Worm (Caenorhabditis elegans) whole organism, L3 larva: ENCODE measurements around the gene T07F8.4.

Experiments
- R02D3.7 ChIP-seq: fragments of 150-350 bp; optimal IDR thresholded peaks from 2 replicates; lab custom pipeline; 2014; ENCODE audit warnings: missing biosample characterization, missing genetic modification characterization
- ZK546.5 ChIP-seq: sonication (generic microtip); optimal IDR thresholded peaks from 2 replicates; lab custom pipeline; 2017; ENCODE audit warnings: missing biosample characterization, missing genetic modification characterization
- aly-2 ChIP-seq: fragments of 150-350 bp; optimal IDR thresholded peaks from 2 replicates; lab custom pipeline; 2014; ENCODE audit warnings: missing biosample characterization, missing genetic modification characterization
- ama-1 ChIP-seq: fragments of 150-350 bp; optimal IDR thresholded peaks from 2 replicates; lab custom pipeline; 2018
- ceh-16 ChIP-seq: sonication (generic microtip); optimal IDR thresholded peaks from 2 replicates; lab custom pipeline; 2017; ENCODE audit warnings: missing biosample characterization, missing genetic modification characterization
- ceh-28 ChIP-seq: fragments of 150-350 bp; optimal IDR thresholded peaks from 2 replicates; lab custom pipeline; 2014; ENCODE audit warnings: missing biosample characterization, missing genetic modification reagents, missing genetic modification characterization
- ceh-82 ChIP-seq: fragments of 150-350 bp; optimal IDR thresholded peaks from 2 replicates; lab custom pipeline; 2014; ENCODE audit warnings: missing biosample characterization, missing genetic modification characterization
- ceh-9 ChIP-seq: sonication (generic microtip); optimal IDR thresholded peaks from 2 replicates; lab custom pipeline; 2018; ENCODE audit warnings: missing biosample characterization, missing genetic modification characterization
- daf-12 ChIP-seq: fragments of 150-350 bp; optimal IDR thresholded peaks from 2 replicates; lab custom pipeline; 2014; ENCODE audit warnings: missing biosample characterization, missing genetic modification reagents, missing genetic modification characterization
- egl-27 ChIP-seq: sonication (generic microtip); optimal IDR thresholded peaks from 4 replicates; lab custom pipeline; 2017; ENCODE audit warnings: missing biosample characterization, missing genetic modification reagents, missing genetic modification characterization
- elt-1 ChIP-seq: fragments of 150-350 bp; optimal IDR thresholded peaks from 2 replicates; lab custom pipeline; 2014; ENCODE audit warnings: missing biosample characterization, missing genetic modification characterization
- elt-2 ChIP-seq: sonication (generic microtip); optimal IDR thresholded peaks from 2 replicates; lab custom pipeline; 2016; ENCODE audit warnings: missing genetic modification reagents, mild to moderate bottlenecking, missing genetic modification characterization, missing compliant biosample characterization
- elt-3 ChIP-seq, 3 experiments: fragments of 150-350 bp in 1 of 3; sonication (generic microtip) in 2 of 3; optimal IDR thresholded peaks; 2 replicates in 2 of 3; 4 replicates in 1 of 3; lab custom pipeline; 2014 to 2017; ENCODE audit warnings: missing biosample characterization in 3 of 3, missing genetic modification characterization in 3 of 3
- eor-1 ChIP-seq, 2 experiments: fragments of 150-350 bp; optimal IDR thresholded peaks; 2 replicates each; lab custom pipeline; 2014 to 2018; ENCODE audit warnings: missing biosample characterization in 2 of 2, missing genetic modification characterization in 2 of 2
- fkh-10 ChIP-seq: sonication (generic microtip); optimal IDR thresholded peaks from 2 replicates; lab custom pipeline; 2017; ENCODE audit warnings: missing biosample characterization, missing genetic modification reagents, missing genetic modification characterization
- fkh-2 ChIP-seq: fragments of 150-350 bp; optimal IDR thresholded peaks from 2 replicates; lab custom pipeline; 2014; ENCODE audit warnings: missing biosample characterization, missing genetic modification reagents, missing genetic modification characterization
- fos-1 ChIP-seq: fragments of 150-350 bp; optimal IDR thresholded peaks from 2 replicates; lab custom pipeline; 2014; ENCODE audit warnings: missing biosample characterization, missing genetic modification characterization
- hmg-11 ChIP-seq: sonication (generic microtip); optimal IDR thresholded peaks from 2 replicates; lab custom pipeline; 2016; ENCODE audit warnings: missing genetic modification characterization, missing compliant biosample characterization
- lin-15B ChIP-seq: fragments of 150-350 bp; optimal IDR thresholded peaks from 2 replicates; lab custom pipeline; 2014; ENCODE audit warnings: missing biosample characterization, missing genetic modification characterization
- lin-39 ChIP-seq: fragments of 150-350 bp; optimal IDR thresholded peaks from 2 replicates; lab custom pipeline; 2018; ENCODE audit warnings: missing biosample characterization, missing genetic modification reagents, missing genetic modification characterization
- lsy-12 ChIP-seq: sonication (generic microtip); optimal IDR thresholded peaks from 2 replicates; lab custom pipeline; 2016; ENCODE audit warnings: mild to moderate bottlenecking, missing genetic modification characterization, missing compliant biosample characterization
- mdl-1 ChIP-seq: fragments of 150-350 bp; optimal IDR thresholded peaks from 2 replicates; lab custom pipeline; 2014; ENCODE audit warnings: missing biosample characterization, missing genetic modification characterization
- mml-1 ChIP-seq: fragments of 150-350 bp; sonication (generic microtip); optimal IDR thresholded peaks from 3 replicates; lab custom pipeline; 2014; ENCODE audit warnings: missing biosample characterization, missing genetic modification characterization
- nfya-1 ChIP-seq: sonication (generic microtip); optimal IDR thresholded peaks from 2 replicates; lab custom pipeline; 2017; ENCODE audit warnings: missing genetic modification characterization, mild to moderate bottlenecking, missing compliant biosample characterization, antibody characterized with exemption, moderate library complexity; ENCODE audit not compliant: insufficient read depth
- nhr-23 ChIP-seq: fragments of 150-350 bp; optimal IDR thresholded peaks from 2 replicates; lab custom pipeline; 2014; ENCODE audit warnings: missing biosample characterization, missing genetic modification reagents, missing genetic modification characterization
- nhr-237 ChIP-seq: fragments of 150-350 bp; optimal IDR thresholded peaks from 2 replicates; lab custom pipeline; 2014; ENCODE audit warnings: missing biosample characterization, missing genetic modification characterization
- nhr-25 ChIP-seq: sonication (generic microtip); optimal IDR thresholded peaks from 2 replicates; lab custom pipeline; 2017; ENCODE audit warnings: missing biosample characterization, missing genetic modification characterization
- nhr-28 ChIP-seq: fragments of 150-350 bp; optimal IDR thresholded peaks from 2 replicates; lab custom pipeline; 2014; ENCODE audit warnings: missing biosample characterization, missing genetic modification characterization
- nhr-43 ChIP-seq: sonication (generic microtip); optimal IDR thresholded peaks from 2 replicates; lab custom pipeline; 2016; ENCODE audit warnings: mild to moderate bottlenecking, missing genetic modification characterization, missing compliant biosample characterization; ENCODE audit not compliant: poor library complexity, severe bottlenecking
- nhr-76 ChIP-seq: fragments of 150-350 bp; sonication (generic microtip); optimal IDR thresholded peaks from 5 replicates; lab custom pipeline; 2014; ENCODE audit warnings: missing biosample characterization, missing genetic modification characterization
- nhr-77 ChIP-seq: fragments of 150-350 bp; optimal IDR thresholded peaks from 2 replicates; lab custom pipeline; 2014; ENCODE audit warnings: missing biosample characterization, missing genetic modification characterization
- pha-4 ChIP-seq: fragments of 150-350 bp; optimal IDR thresholded peaks from 2 replicates; lab custom pipeline; 2014; ENCODE audit warnings: missing biosample characterization, missing genetic modification reagents, missing genetic modification characterization
- pqm-1 ChIP-seq: fragments of 150-350 bp; optimal IDR thresholded peaks from 2 replicates; lab custom pipeline; 2017; ENCODE audit warnings: missing biosample characterization, missing genetic modification characterization, inconsistent platforms
- sea-2 ChIP-seq: fragments of 150-350 bp; sonication (generic microtip); optimal IDR thresholded peaks from 4 replicates; lab custom pipeline; 2014; ENCODE audit warnings: missing biosample characterization, missing genetic modification reagents, missing genetic modification characterization
- snpc-4 ChIP-seq: fragments of 150-350 bp; optimal IDR thresholded peaks from 2 replicates; lab custom pipeline; 2014; ENCODE audit warnings: missing biosample characterization, missing genetic modification characterization
- tbx-2 ChIP-seq: sonication (generic microtip); optimal IDR thresholded peaks from 2 replicates; lab custom pipeline; 2016; ENCODE audit warnings: mild to moderate bottlenecking, missing genetic modification characterization, missing compliant biosample characterization
- unc-39 ChIP-seq: sonication (generic microtip); optimal IDR thresholded peaks from 4 replicates; lab custom pipeline; 2017; ENCODE audit warnings: missing biosample characterization, missing genetic modification characterization
- unc-62 ChIP-seq: fragments of 150-350 bp; sonication (generic microtip); optimal IDR thresholded peaks from 4 replicates; lab custom pipeline; 2014; ENCODE audit warnings: missing biosample characterization, missing genetic modification reagents, missing genetic modification characterization
- ztf-4 ChIP-seq: fragments of 150-350 bp; optimal IDR thresholded peaks from 2 replicates; lab custom pipeline; 2014; ENCODE audit warnings: missing biosample characterization, missing genetic modification characterization

The T07F8.4 gene

DNA sequence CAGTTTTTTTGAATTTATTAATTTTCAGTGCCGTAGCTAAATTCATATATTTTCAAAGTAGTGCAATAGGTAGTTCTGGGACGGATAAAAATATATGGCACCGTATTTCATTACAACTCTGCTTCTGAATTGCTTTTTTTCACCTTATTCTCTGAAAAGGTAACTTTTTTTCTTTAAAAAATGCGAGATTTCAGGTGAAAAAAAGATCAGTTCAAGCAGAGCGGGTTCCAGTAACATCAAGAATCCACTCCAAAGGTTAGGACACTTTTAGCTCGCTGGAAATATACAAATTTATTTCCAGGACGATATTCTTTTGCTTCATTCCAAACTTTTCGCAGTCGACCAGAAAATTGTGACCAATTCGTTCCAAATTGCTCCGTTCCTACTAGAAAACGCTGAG, 16.3 kb upstream of the T07F8.4 start, which contains the start of gene T07F8.1:
Gene T07F8.1, plus strand, starts transcription at position 301 of the 400 bp plus-strand sequence.
- TF ChIP-seq hmg-11 (tag; lab: Kevin White, UChicago): no peak
- no peak for TF ChIP-seq elt-3 (tag; optimal IDR thresholded peaks at IDR 0.05; lab: Kevin White, UChicago)
- no peak for TF ChIP-seq nhr-77 (tag; lab: Kevin White, UChicago)

ce11 chrII:7147550-7147949, 15.7 kb upstream of the T07F8.4 start:
- TF ChIP-seq nhr-43 (tag; lab: Kevin White, UChicago) (no peak), mml-1 (tag; lab: Kevin White, UChicago) (no peak), eor-1 (tag; optimal IDR thresholded peaks at IDR 0.05; lab: Kevin White, UChicago) (no peak), elt-2 (tag; lab: Kevin White, UChicago) (peak; percentile 10), ceh-9 (tag; lab: Kevin White, UChicago) (no peak), aly-2 (tag; lab: Kevin White, UChicago) (no peak), lin-15B (tag; lab: Kevin White, UChicago) (peak; percentile 13), egl-27 (tag; lab: Kevin White, UChicago) (no peak), nhr-23 (tag; lab: Kevin White, UChicago) (no peak), ama-1 (lab: Kevin White, UChicago) (no peak), pha-4 (tag; lab: Kevin White, UChicago) (peak; percentile 34)

- no peak for TF ChIP-seq unc-39 (tag; lab: Kevin White, UChicago)
- no peak for TF ChIP-seq hmg-11 (tag; lab: Kevin White, UChicago)
- TF ChIP-seq ceh-28 (tag; lab: Kevin White, UChicago): no peak
- no peak for TF ChIP-seq sea-2
- TF ChIP-seq elt-1: no peak
- no peak for TF ChIP-seq aly-2 (tag; lab: Kevin White, UChicago)
- no peak for TF ChIP-seq unc-62
- TF ChIP-seq eor-1 (tag; optimal IDR thresholded peaks at IDR 0.05; lab: Kevin White, UChicago): no peak
- no peak for TF ChIP-seq ceh-16 (tag; lab: Kevin White, UChicago)
- no peak for TF ChIP-seq mml-1 (tag; lab: Kevin White, UChicago)
- no peak for TF ChIP-seq nhr-237 (tag; lab: Kevin White, UChicago)
- TF ChIP-seq nhr-25 (tag; lab: Kevin White, UChicago): no peak
- TF ChIP-seq nhr-23 (tag; lab: Kevin White, UChicago): no peak
These were observed 14.4 kb upstream of the T07F8.4 start for ce11 chrII:7146240-7146639.

DNA sequence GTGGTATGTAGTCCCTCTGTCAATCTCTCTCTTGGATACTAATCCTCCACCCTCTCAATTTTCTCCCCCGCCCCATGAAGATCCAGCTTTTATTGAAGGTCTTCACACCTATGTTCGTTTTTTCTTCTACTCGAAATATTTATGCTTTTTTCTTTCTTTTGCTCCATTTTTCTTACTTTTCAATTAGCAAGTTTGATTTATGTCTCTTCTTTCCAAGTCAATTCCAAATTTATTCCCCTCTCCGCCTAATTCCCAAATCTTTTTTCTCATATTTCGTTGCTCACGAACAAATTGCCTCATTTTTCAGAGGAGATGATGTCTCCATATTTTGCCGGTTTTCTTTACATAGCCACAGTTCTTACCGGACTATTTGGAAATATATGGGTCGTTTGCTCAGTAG, 12.5 kb upstream of the T07F8.4 start, which contains the start of gene npr-31:
Gene npr-31, plus strand, starts transcription at position 301 of the 400 bp plus-strand sequence.
- TF ChIP-seq mdl-1 (tag; lab: Kevin White, UChicago) (no peak), elt-1 (no peak), lin-39 (no peak), ZK546.5 (tag; lab: Kevin White, UChicago) (no peak), daf-12 (tag; lab: Kevin White, UChicago) (no peak), unc-39 (tag; lab: Kevin White, UChicago) (no peak), eor-1 (tag; optimal IDR thresholded peaks at IDR 0.05; lab: Kevin White, UChicago) (no peak), unc-62 (no peak), elt-3 (tag; optimal IDR thresholded peaks at IDR 0.05; lab: Kevin White, UChicago) (no peak), fos-1 (no peak), fkh-10 (GFP tag; lab: Kevin White, UChicago) (no peak), R02D3.7 (tag; lab: Kevin White, UChicago) (no peak), snpc-4 (no peak)

- TF ChIP-seq ama-1 (lab: Kevin White, UChicago) (no peak), tbx-2 (tag; lab: Kevin White, UChicago) (no peak), egl-27 (tag; lab: Kevin White, UChicago) (no peak), elt-3 (tag; optimal IDR thresholded peaks at IDR 0.05; lab: Kevin White, UChicago) (no peak), hmg-11 (tag; lab: Kevin White, UChicago) (no peak), ztf-4 (tag; lab: Kevin White, UChicago) (no peak), fkh-2 (tag; lab: Kevin White, UChicago) (no peak), fos-1 (no peak), ceh-16 (tag; lab: Kevin White, UChicago) (no peak), sea-2 (no peak), pha-4 (tag; lab: Kevin White, UChicago) (peak; percentile 76), R02D3.7 (tag; lab: Kevin White, UChicago) (no peak), unc-39 (tag; lab: Kevin White, UChicago) (no peak), pqm-1 (tag; lab: Kevin White, UChicago) (peak; percentile 86), nfya-1 (tag; lab: Kevin White, UChicago) (no peak), snpc-4 (no peak), unc-62 (no peak), ceh-82 (tag; lab: Kevin White, UChicago) (no peak), nhr-76 (tag; lab: Kevin White, UChicago) (no peak), nhr-28 (tag; lab: Kevin White, UChicago) (no peak), ceh-9 (tag; lab: Kevin White, UChicago) (no peak), elt-2 (tag; lab: Kevin White, UChicago) (peak; percentile 82), lsy-12 (tag; lab: Kevin White, UChicago) (no peak), fkh-10 (GFP tag; lab: Kevin White, UChicago) (no peak), ceh-28 (tag; lab: Kevin White, UChicago) (no peak)
These were observed 7.2 kb upstream of the T07F8.4 start for ce11 chrII:7139064-7139463.
